Worm (Caenorhabditis elegans) whole organism, L2 larva: Measurements from ENCODE around the gene Y67H2A.10.

Source experiments
- C34F6.9 ChIP-seq: fragments of 150-350 bp; optimal IDR thresholded peaks from 2 replicates; lab custom pipeline; 2014; ENCODE audit warnings: missing biosample characterization, missing genetic modification characterization
- F13H6.1 ChIP-seq: sonication (generic microtip); optimal IDR thresholded peaks from 2 replicates; lab custom pipeline; 2016; ENCODE audit warnings: missing genetic modification characterization, missing compliant biosample characterization
- R02D3.7 ChIP-seq: fragments of 150-350 bp; optimal IDR thresholded peaks from 2 replicates; lab custom pipeline; 2014; ENCODE audit warnings: missing biosample characterization, missing genetic modification characterization
- ZK546.5 ChIP-seq: sonication (generic microtip); optimal IDR thresholded peaks from 2 replicates; lab custom pipeline; 2017; ENCODE audit warnings: missing biosample characterization, missing genetic modification characterization
- alr-1 ChIP-seq: fragments of 150-350 bp; optimal IDR thresholded peaks from 2 replicates; lab custom pipeline; 2014; ENCODE audit warnings: missing biosample characterization, missing genetic modification characterization
- aly-2 ChIP-seq: fragments of 150-350 bp; optimal IDR thresholded peaks from 2 replicates; lab custom pipeline; 2014; ENCODE audit warnings: missing biosample characterization, missing genetic modification characterization
- ama-1 ChIP-seq: fragments of 150-350 bp; optimal IDR thresholded peaks from 2 replicates; lab custom pipeline; 2018; ENCODE audit warnings: inconsistent platforms
- ceh-82 ChIP-seq: fragments of 150-350 bp; optimal IDR thresholded peaks from 2 replicates; lab custom pipeline; 2014; ENCODE audit warnings: missing biosample characterization, missing genetic modification characterization
- crh-2 ChIP-seq: sonication (generic microtip); optimal IDR thresholded peaks from 2 replicates; lab custom pipeline; 2017; ENCODE audit warnings: missing biosample characterization, missing genetic modification characterization
- egl-27 ChIP-seq: sonication (generic microtip); optimal IDR thresholded peaks from 3 replicates; lab custom pipeline; 2017; ENCODE audit warnings: missing biosample characterization, missing genetic modification reagents, missing genetic modification characterization
- gmeb-1 ChIP-seq: fragments of 150-350 bp; optimal IDR thresholded peaks from 2 replicates; lab custom pipeline; 2014; ENCODE audit warnings: missing biosample characterization, missing genetic modification characterization
- lin-11 ChIP-seq: fragments of 150-350 bp; sonication (generic microtip); optimal IDR thresholded peaks from 2 replicates; lab custom pipeline; 2014; ENCODE audit warnings: missing biosample characterization, missing genetic modification characterization, inconsistent platforms, mixed read lengths
- lin-13 ChIP-seq: fragments of 150-350 bp; optimal IDR thresholded peaks from 2 replicates; lab custom pipeline; 2014; ENCODE audit warnings: missing biosample characterization, missing genetic modification reagents, missing genetic modification characterization
- lin-39 ChIP-seq: fragments of 150-350 bp; optimal IDR thresholded peaks from 2 replicates; lab custom pipeline; 2014; ENCODE audit warnings: missing biosample characterization, missing genetic modification reagents, missing genetic modification characterization
- lsy-2 ChIP-seq, 2 experiments: fragments of 150-350 bp in 1 of 2; sonication (generic microtip) in 1 of 2; optimal IDR thresholded peaks; 2 replicates each; lab custom pipeline; 2014 to 2017; ENCODE audit warnings: missing biosample characterization in 2 of 2, missing genetic modification characterization in 2 of 2
- mab-5 ChIP-seq: fragments of 150-350 bp; optimal IDR thresholded peaks from 2 replicates; lab custom pipeline; 2014; ENCODE audit warnings: missing biosample characterization, missing genetic modification characterization
- mbf-1 ChIP-seq: sonication (generic microtip); optimal IDR thresholded peaks from 2 replicates; lab custom pipeline; 2017; ENCODE audit warnings: missing biosample characterization, missing genetic modification characterization
- mdl-1 ChIP-seq, 2 experiments: fragments of 150-350 bp in 1 of 2; sonication (generic microtip) in 1 of 2; optimal IDR thresholded peaks; 2 replicates each; lab custom pipeline; 2017; ENCODE audit warnings: missing biosample characterization in 2 of 2, missing genetic modification characterization in 2 of 2
- nhr-10 ChIP-seq: sonication (generic microtip); optimal IDR thresholded peaks from 2 replicates; lab custom pipeline; 2017; ENCODE audit warnings: missing biosample characterization, missing genetic modification characterization
- nhr-11 ChIP-seq: fragments of 150-350 bp; optimal IDR thresholded peaks from 2 replicates; lab custom pipeline; 2014; ENCODE audit warnings: missing biosample characterization, missing genetic modification characterization
- nhr-12 ChIP-seq: fragments of 150-350 bp; optimal IDR thresholded peaks from 2 replicates; lab custom pipeline; 2014; ENCODE audit warnings: missing biosample characterization, missing genetic modification characterization
- nhr-129 ChIP-seq: fragments of 150-350 bp; optimal IDR thresholded peaks from 2 replicates; lab custom pipeline; 2014; ENCODE audit warnings: missing biosample characterization, missing genetic modification characterization
- nhr-21 ChIP-seq: fragments of 150-350 bp; optimal IDR thresholded peaks from 2 replicates; lab custom pipeline; 2014; ENCODE audit warnings: missing biosample characterization, missing genetic modification characterization
- nhr-23 ChIP-seq: fragments of 150-350 bp; optimal IDR thresholded peaks from 2 replicates; lab custom pipeline; 2014; ENCODE audit warnings: missing biosample characterization, missing genetic modification reagents, missing genetic modification characterization
- nhr-6 ChIP-seq: fragments of 150-350 bp; optimal IDR thresholded peaks from 2 replicates; lab custom pipeline; 2014; ENCODE audit warnings: missing biosample characterization, missing genetic modification characterization
- nhr-77 ChIP-seq: fragments of 150-350 bp; optimal IDR thresholded peaks from 2 replicates; lab custom pipeline; 2014; ENCODE audit warnings: missing biosample characterization, missing genetic modification characterization
- peb-1 ChIP-seq: fragments of 150-350 bp; optimal IDR thresholded peaks from 2 replicates; lab custom pipeline; 2014; ENCODE audit warnings: missing biosample characterization, missing genetic modification characterization
- sem-4 ChIP-seq: fragments of 150-350 bp; optimal IDR thresholded peaks from 2 replicates; lab custom pipeline; 2014; ENCODE audit warnings: missing biosample characterization, missing genetic modification reagents, missing genetic modification characterization
- skn-1 ChIP-seq: sonication (generic microtip); optimal IDR thresholded peaks from 2 replicates; lab custom pipeline; 2017; ENCODE audit warnings: missing biosample characterization, missing genetic modification characterization
- sma-3 ChIP-seq: sonication (generic microtip); optimal IDR thresholded peaks from 2 replicates; lab custom pipeline; 2016; ENCODE audit warnings: missing genetic modification reagents, missing genetic modification characterization, missing compliant biosample characterization
- sma-9 ChIP-seq, 2 experiments: fragments of 150-350 bp in 1 of 2; sonication (generic microtip) in 1 of 2; optimal IDR thresholded peaks; 2 replicates each; lab custom pipeline; 2014 to 2016; ENCODE audit warnings: missing genetic modification characterization in 2 of 2, mild to moderate bottlenecking in 1 of 2, missing biosample characterization in 1 of 2, missing compliant biosample characterization in 1 of 2, missing genetic modification reagents in 1 of 2, moderate library complexity in 1 of 2
- unc-39 ChIP-seq: fragments of 150-350 bp; optimal IDR thresholded peaks from 2 replicates; lab custom pipeline; 2014; ENCODE audit warnings: missing biosample characterization, missing genetic modification characterization
- unc-55 ChIP-seq: fragments of 150-350 bp; sonication (generic microtip); optimal IDR thresholded peaks from 3 replicates; lab custom pipeline; 2014; ENCODE audit warnings: missing biosample characterization, missing genetic modification reagents, missing genetic modification characterization
- unc-62 ChIP-seq: fragments of 150-350 bp; optimal IDR thresholded peaks from 2 replicates; lab custom pipeline; 2014; ENCODE audit warnings: missing biosample characterization, missing genetic modification reagents, missing genetic modification characterization
- zag-1 ChIP-seq: fragments of 150-350 bp; optimal IDR thresholded peaks from 2 replicates; lab custom pipeline; 2014; ENCODE audit warnings: missing biosample characterization, missing genetic modification characterization
- ztf-4 ChIP-seq: fragments of 150-350 bp; optimal IDR thresholded peaks from 2 replicates; lab custom pipeline; 2014; ENCODE audit warnings: missing biosample characterization, missing genetic modification characterization

Y67H2A.10 gene

DNA sequence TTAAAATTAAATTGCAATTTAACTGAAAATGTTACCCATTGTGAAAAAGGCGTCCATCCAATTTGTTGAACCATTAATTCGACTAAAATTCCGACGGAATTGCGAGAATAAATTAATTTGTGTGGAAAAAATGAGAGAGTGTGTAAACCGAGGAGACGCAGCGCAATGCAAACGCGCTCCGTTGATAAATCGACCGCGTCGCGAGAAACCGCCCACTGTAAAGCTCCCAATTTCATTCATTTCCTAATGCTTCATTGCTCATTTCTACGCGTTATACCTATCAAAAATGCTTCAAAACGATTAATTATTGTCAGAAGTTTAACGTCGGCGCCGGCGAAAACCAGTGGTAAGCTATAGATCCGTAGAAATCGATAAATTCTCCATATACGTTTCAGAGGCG is 8.4 kb upstream of the Y67H2A.10 start, which contains the start of the genes Y67H2A.2 and micu-1 (continued):
- no peak for TF ChIP-seq nhr-77 (tag; lab: Kevin White, UChicago)
- no peak for TF ChIP-seq unc-39 (tag; lab: Kevin White, UChicago)
- TF ChIP-seq sma-9 (GFP tag; optimal IDR thresholded peaks at IDR 0.05; lab: Kevin White, UChicago) = peak; percentile 39
- TF ChIP-seq sma-9 (tag; optimal IDR thresholded peaks at IDR 0.05; lab: Kevin White, UChicago) = no peak
- peak; percentile 42 for TF ChIP-seq ztf-4 (tag; lab: Kevin White, UChicago)
- TF ChIP-seq nhr-129 (tag; lab: Kevin White, UChicago) = peak; percentile 86
- peak; percentile 81 for TF ChIP-seq crh-2 (tag; lab: Kevin White, UChicago)
- peak; percentile 90 for TF ChIP-seq unc-55 (GFP tag; lab: Kevin White, UChicago)
- TF ChIP-seq ceh-82 = no peak
- TF ChIP-seq F13H6.1 = peak; percentile 39
- TF ChIP-seq nhr-21 (tag; lab: Kevin White, UChicago) = peak; percentile 42
- TF ChIP-seq egl-27 = peak; percentile 17
- TF ChIP-seq alr-1 = no peak
- no peak for TF ChIP-seq R02D3.7 (tag; lab: Kevin White, UChicago)
- TF ChIP-seq nhr-23 (tag; lab: Kevin White, UChicago) = no peak
- no peak for TF ChIP-seq nhr-6 (tag; lab: Kevin White, UChicago)
- peak; percentile 56 for TF ChIP-seq ama-1
- TF ChIP-seq zag-1 (tag; lab: Kevin White, UChicago) = no peak
- TF ChIP-seq C34F6.9 = peak; percentile 81
- TF ChIP-seq lin-13 (GFP tag; lab: Kevin White, UChicago) = peak; percentile 57

- TF ChIP-seq ama-1 = no peak
- TF ChIP-seq nhr-77 (tag; lab: Kevin White, UChicago) = no peak
- no peak for TF ChIP-seq nhr-6 (tag; lab: Kevin White, UChicago)
- TF ChIP-seq lin-39 = no peak
- TF ChIP-seq alr-1 = no peak
Observed at ce11 chrIV:13290239-13290638, 935 bp upstream of the Y67H2A.10 start.

DNA sequence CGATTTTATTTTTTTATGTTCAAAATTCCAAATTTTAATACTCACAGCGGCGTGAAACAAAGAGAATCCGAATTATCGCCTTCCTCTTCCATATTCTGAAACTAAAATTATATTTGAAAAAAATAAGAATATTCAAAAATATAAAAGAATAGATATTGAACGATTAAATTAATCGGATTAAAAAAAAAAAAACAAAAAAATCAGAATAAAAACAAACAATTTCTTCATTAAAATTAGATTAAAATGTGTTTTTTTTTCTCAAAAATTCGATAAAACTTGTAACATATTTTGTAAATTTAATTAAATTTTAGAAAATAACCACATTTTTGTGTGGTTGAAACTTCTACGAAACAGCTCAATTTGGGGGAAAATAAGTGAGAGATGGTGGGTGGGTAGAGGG is 6.5 kb downstream of the Y67H2A.10 start, which contains the start of gene cpsf-3:
Gene cpsf-3 (minus strand): TSS at position 101 of the 400 bp plus-strand sequence.
- no peak for TF ChIP-seq aly-2 (tag; lab: Kevin White, UChicago)
- no peak for TF ChIP-seq nhr-10 (tag; lab: Kevin White, UChicago)
- TF ChIP-seq egl-27 = no peak
- TF ChIP-seq F13H6.1 = no peak
- TF ChIP-seq alr-1 = no peak
- TF ChIP-seq sma-3 = no peak
- TF ChIP-seq mdl-1 (tag; optimal IDR thresholded peaks at IDR 0.05; lab: Kevin White, UChicago) = no peak
- no peak for TF ChIP-seq mbf-1 (tag; lab: Kevin White, UChicago)
- TF ChIP-seq gmeb-1 (tag; lab: Kevin White, UChicago) = no peak
- no peak for TF ChIP-seq nhr-11 (tag; lab: Kevin White, UChicago)
- no peak for TF ChIP-seq peb-1 (tag; lab: Kevin White, UChicago)
- no peak for TF ChIP-seq lin-11
- no peak for TF ChIP-seq unc-62 (GFP tag; lab: Kevin White, UChicago)
- no peak for TF ChIP-seq lin-39
- TF ChIP-seq C34F6.9 = no peak
- no peak for TF ChIP-seq lsy-2 (tag; optimal IDR thresholded peaks at IDR 0.05; lab: Kevin White, UChicago)
- no peak for TF ChIP-seq nhr-129 (tag; lab: Kevin White, UChicago)
- no peak for TF ChIP-seq skn-1 (tag; lab: Kevin White, UChicago)
- TF ChIP-seq nhr-23 (tag; lab: Kevin White, UChicago) = no peak

DNA sequence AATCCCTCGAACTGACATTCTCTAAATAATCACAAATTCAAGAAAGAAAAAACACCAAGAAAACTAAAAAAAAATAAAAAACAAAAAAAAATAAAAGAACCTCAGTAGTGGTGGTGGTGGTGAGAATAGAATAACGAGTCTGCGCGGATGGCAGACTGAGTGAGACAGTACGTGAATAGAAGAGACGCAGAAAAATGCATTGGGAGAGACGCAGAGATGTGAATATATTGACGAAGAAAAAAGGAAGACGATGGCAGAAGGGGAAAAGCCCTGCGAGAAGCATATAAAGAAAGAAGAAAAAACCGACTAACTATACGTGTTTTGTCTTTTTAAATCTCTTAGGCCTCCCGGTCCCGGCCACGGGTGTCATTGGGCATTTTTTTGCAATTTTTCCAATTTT is 16.8 kb downstream of the Y67H2A.10 start, which contains the start of gene unc-26:
Gene unc-26 (minus strand): TSS at position 23 of the 400 bp plus-strand sequence.
- TF ChIP-seq C34F6.9 = peak; percentile 40
- TF ChIP-seq sem-4 (tag; lab: Kevin White, UChicago) = no peak
- TF ChIP-seq zag-1 (tag; lab: Kevin White, UChicago) = peak; percentile 31
- peak; percentile 59 for TF ChIP-seq nhr-129 (tag; lab: Kevin White, UChicago)
- TF ChIP-seq nhr-12 (tag; lab: Kevin White, UChicago) = no peak
- TF ChIP-seq unc-55 (GFP tag; lab: Kevin White, UChicago) = peak; percentile 82
- TF ChIP-seq nhr-77 (tag; lab: Kevin White, UChicago) = no peak
- TF ChIP-seq mab-5 = peak; percentile 35
- peak; percentile 10 for TF ChIP-seq F13H6.1
- TF ChIP-seq lsy-2 (tag; optimal IDR thresholded peaks at IDR 0.05; lab: Kevin White, UChicago) = peak in 1 of 2 experiments; percentile 60

DNA sequence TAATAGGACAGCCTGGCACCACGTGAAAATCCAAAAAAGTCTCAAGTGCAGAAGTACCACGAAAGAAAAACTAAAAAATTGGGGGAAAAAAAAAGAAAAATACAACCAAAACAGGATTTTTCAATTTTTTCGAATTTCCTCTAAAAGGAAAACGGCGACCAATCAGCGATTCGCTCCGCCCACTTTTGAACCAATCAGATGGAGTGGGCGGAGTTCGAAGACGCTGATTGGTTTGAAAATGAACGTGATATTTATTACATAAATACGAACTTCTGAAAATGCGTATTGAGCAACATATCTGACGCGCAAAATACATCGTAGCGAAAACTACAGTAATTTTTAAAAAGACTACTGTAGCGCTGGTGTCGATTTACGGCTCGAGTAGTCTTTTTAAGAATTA is 20.9 kb downstream of the Y67H2A.10 start:
- no peak for TF ChIP-seq skn-1 (tag; lab: Kevin White, UChicago)
- TF ChIP-seq sma-3 = no peak
- no peak for TF ChIP-seq ZK546.5 (tag; lab: Kevin White, UChicago)
- TF ChIP-seq, all 48 proteins: peak for 0
